Worm (Caenorhabditis elegans) whole organism, L2 larva: ENCODE measurements around the gene srv-1.

Source experiments
- F13H6.1 ChIP-seq: sonication (generic microtip); optimal IDR thresholded peaks from 2 replicates; lab custom pipeline; 2016; ENCODE audit warnings: missing genetic modification characterization, missing compliant biosample characterization
- Y55F3AM.14 ChIP-seq: fragments of 200-800 bp; sonication (Bioruptor generic); optimal IDR thresholded peaks from 2 replicates; lab custom pipeline; 2018; ENCODE audit warnings: mild to moderate bottlenecking, missing genetic modification characterization, missing compliant biosample characterization
- ZK546.5 ChIP-seq: sonication (generic microtip); optimal IDR thresholded peaks from 2 replicates; lab custom pipeline; 2017; ENCODE audit warnings: missing biosample characterization, missing genetic modification characterization
- alr-1 ChIP-seq: fragments of 150-350 bp; optimal IDR thresholded peaks from 2 replicates; lab custom pipeline; 2014; ENCODE audit warnings: missing biosample characterization, missing genetic modification characterization
- aly-2 ChIP-seq: fragments of 150-350 bp; optimal IDR thresholded peaks from 2 replicates; lab custom pipeline; 2014; ENCODE audit warnings: missing biosample characterization, missing genetic modification characterization
- ama-1 ChIP-seq: fragments of 150-350 bp; optimal IDR thresholded peaks from 2 replicates; lab custom pipeline; 2018; ENCODE audit warnings: inconsistent platforms
- blmp-1 ChIP-seq: sonication (generic microtip); optimal IDR thresholded peaks from 2 replicates; lab custom pipeline; 2017; ENCODE audit warnings: missing genetic modification characterization, mild to moderate bottlenecking, missing compliant biosample characterization, antibody characterized with exemption, moderate library complexity; ENCODE audit not compliant: insufficient read depth
- ceh-16 ChIP-seq: fragments of 150-350 bp; optimal IDR thresholded peaks from 2 replicates; lab custom pipeline; 2014; ENCODE audit warnings: missing biosample characterization, missing genetic modification characterization
- ceh-82 ChIP-seq: fragments of 150-350 bp; optimal IDR thresholded peaks from 2 replicates; lab custom pipeline; 2014; ENCODE audit warnings: missing biosample characterization, missing genetic modification characterization
- crh-2 ChIP-seq: sonication (generic microtip); optimal IDR thresholded peaks from 2 replicates; lab custom pipeline; 2017; ENCODE audit warnings: missing biosample characterization, missing genetic modification characterization
- dmd-4 ChIP-seq: sonication (generic microtip); optimal IDR thresholded peaks from 2 replicates; lab custom pipeline; 2017; ENCODE audit warnings: missing biosample characterization, missing genetic modification characterization
- egl-27 ChIP-seq: sonication (generic microtip); optimal IDR thresholded peaks from 3 replicates; lab custom pipeline; 2017; ENCODE audit warnings: missing biosample characterization, missing genetic modification reagents, missing genetic modification characterization
- fos-1 ChIP-seq: fragments of 150-350 bp; optimal IDR thresholded peaks from 2 replicates; lab custom pipeline; 2014; ENCODE audit warnings: missing biosample characterization, missing genetic modification characterization
- gmeb-1 ChIP-seq: fragments of 150-350 bp; optimal IDR thresholded peaks from 2 replicates; lab custom pipeline; 2014; ENCODE audit warnings: missing biosample characterization, missing genetic modification characterization
- lin-11 ChIP-seq: fragments of 150-350 bp; sonication (generic microtip); optimal IDR thresholded peaks from 2 replicates; lab custom pipeline; 2014; ENCODE audit warnings: missing biosample characterization, missing genetic modification characterization, inconsistent platforms, mixed read lengths
- lin-13 ChIP-seq: fragments of 150-350 bp; optimal IDR thresholded peaks from 2 replicates; lab custom pipeline; 2014; ENCODE audit warnings: missing biosample characterization, missing genetic modification reagents, missing genetic modification characterization
- lsy-2 ChIP-seq, 2 experiments: fragments of 150-350 bp in 1 of 2; sonication (generic microtip) in 1 of 2; optimal IDR thresholded peaks; 2 replicates each; lab custom pipeline; 2014 to 2017; ENCODE audit warnings: missing biosample characterization in 2 of 2, missing genetic modification characterization in 2 of 2
- mab-5 ChIP-seq: fragments of 150-350 bp; optimal IDR thresholded peaks from 2 replicates; lab custom pipeline; 2014; ENCODE audit warnings: missing biosample characterization, missing genetic modification characterization
- mbf-1 ChIP-seq: sonication (generic microtip); optimal IDR thresholded peaks from 2 replicates; lab custom pipeline; 2017; ENCODE audit warnings: missing biosample characterization, missing genetic modification characterization
- nhr-10 ChIP-seq: sonication (generic microtip); optimal IDR thresholded peaks from 2 replicates; lab custom pipeline; 2017; ENCODE audit warnings: missing biosample characterization, missing genetic modification characterization
- nhr-11 ChIP-seq: fragments of 150-350 bp; optimal IDR thresholded peaks from 2 replicates; lab custom pipeline; 2014; ENCODE audit warnings: missing biosample characterization, missing genetic modification characterization
- nhr-129 ChIP-seq: fragments of 150-350 bp; optimal IDR thresholded peaks from 2 replicates; lab custom pipeline; 2014; ENCODE audit warnings: missing biosample characterization, missing genetic modification characterization
- nhr-21 ChIP-seq: fragments of 150-350 bp; optimal IDR thresholded peaks from 2 replicates; lab custom pipeline; 2014; ENCODE audit warnings: missing biosample characterization, missing genetic modification characterization
- nhr-23 ChIP-seq: fragments of 150-350 bp; optimal IDR thresholded peaks from 2 replicates; lab custom pipeline; 2014; ENCODE audit warnings: missing biosample characterization, missing genetic modification reagents, missing genetic modification characterization
- nhr-237 ChIP-seq: fragments of 150-350 bp; optimal IDR thresholded peaks from 2 replicates; lab custom pipeline; 2014; ENCODE audit warnings: missing biosample characterization, missing genetic modification characterization
- nhr-25 ChIP-seq: fragments of 150-350 bp; sonication (generic microtip); optimal IDR thresholded peaks from 3 replicates; lab custom pipeline; 2014; ENCODE audit warnings: missing biosample characterization, missing genetic modification characterization
- nhr-6 ChIP-seq: fragments of 150-350 bp; optimal IDR thresholded peaks from 2 replicates; lab custom pipeline; 2014; ENCODE audit warnings: missing biosample characterization, missing genetic modification characterization
- nhr-77 ChIP-seq: fragments of 150-350 bp; optimal IDR thresholded peaks from 2 replicates; lab custom pipeline; 2014; ENCODE audit warnings: missing biosample characterization, missing genetic modification characterization
- peb-1 ChIP-seq: fragments of 150-350 bp; optimal IDR thresholded peaks from 2 replicates; lab custom pipeline; 2014; ENCODE audit warnings: missing biosample characterization, missing genetic modification characterization
- sem-4 ChIP-seq: fragments of 150-350 bp; optimal IDR thresholded peaks from 2 replicates; lab custom pipeline; 2014; ENCODE audit warnings: missing biosample characterization, missing genetic modification reagents, missing genetic modification characterization
- skn-1 ChIP-seq: sonication (generic microtip); optimal IDR thresholded peaks from 2 replicates; lab custom pipeline; 2017; ENCODE audit warnings: missing biosample characterization, missing genetic modification characterization
- sma-3 ChIP-seq: sonication (generic microtip); optimal IDR thresholded peaks from 2 replicates; lab custom pipeline; 2016; ENCODE audit warnings: missing genetic modification reagents, missing genetic modification characterization, missing compliant biosample characterization
- sma-9 ChIP-seq, 2 experiments: fragments of 150-350 bp in 1 of 2; sonication (generic microtip) in 1 of 2; optimal IDR thresholded peaks; 2 replicates each; lab custom pipeline; 2014 to 2016; ENCODE audit warnings: missing genetic modification characterization in 2 of 2, mild to moderate bottlenecking in 1 of 2, missing biosample characterization in 1 of 2, missing compliant biosample characterization in 1 of 2, missing genetic modification reagents in 1 of 2, moderate library complexity in 1 of 2
- snpc-4 ChIP-seq: fragments of 150-350 bp; optimal IDR thresholded peaks from 2 replicates; lab custom pipeline; 2014; ENCODE audit warnings: missing biosample characterization, missing genetic modification characterization
- unc-39 ChIP-seq: fragments of 150-350 bp; optimal IDR thresholded peaks from 2 replicates; lab custom pipeline; 2014; ENCODE audit warnings: missing biosample characterization, missing genetic modification characterization
- unc-55 ChIP-seq: fragments of 150-350 bp; sonication (generic microtip); optimal IDR thresholded peaks from 3 replicates; lab custom pipeline; 2014; ENCODE audit warnings: missing biosample characterization, missing genetic modification reagents, missing genetic modification characterization
- unc-62 ChIP-seq: fragments of 150-350 bp; optimal IDR thresholded peaks from 2 replicates; lab custom pipeline; 2014; ENCODE audit warnings: missing biosample characterization, missing genetic modification reagents, missing genetic modification characterization
- ztf-4 ChIP-seq: fragments of 150-350 bp; optimal IDR thresholded peaks from 2 replicates; lab custom pipeline; 2014; ENCODE audit warnings: missing biosample characterization, missing genetic modification characterization

srv-1 gene

ce11 chrIII:6872534-6873150, 22.5 kb downstream of the srv-1 start, which contains the start of gene K04C2.3:
K04C2.3 (plus strand) TSS chrIII:6873089.
- peak in 1 of 2 experiments; percentile 10 for TF ChIP-seq lsy-2 (tag; optimal IDR thresholded peaks at IDR 0.05; lab: Kevin White, UChicago)
- TF ChIP-seq sma-9 (GFP tag; optimal IDR thresholded peaks at IDR 0.05; lab: Kevin White, UChicago): peak; percentile 70
- TF ChIP-seq sma-9 (tag; optimal IDR thresholded peaks at IDR 0.05; lab: Kevin White, UChicago): no peak
- TF ChIP-seq blmp-1 (tag; lab: Kevin White, UChicago): peak; percentile 46
- TF ChIP-seq mbf-1: no peak
- TF ChIP-seq nhr-25 (tag; lab: Kevin White, UChicago): peak; percentile 7
- no peak for TF ChIP-seq sma-3 (GFP tag; lab: Kevin White, UChicago)
- TF ChIP-seq nhr-6 (tag; lab: Kevin White, UChicago): no peak
- TF ChIP-seq crh-2 (tag; lab: Kevin White, UChicago): peak; percentile 29
- TF ChIP-seq nhr-21: peak; percentile 11
- TF ChIP-seq, all 48 proteins: peak for 6

- TF ChIP-seq nhr-11 (tag; lab: Kevin White, UChicago): no peak
- no peak for TF ChIP-seq snpc-4 (tag; lab: Kevin White, UChicago)
- no peak for TF ChIP-seq nhr-10 (tag; lab: Kevin White, UChicago)
- TF ChIP-seq sem-4: no peak
- no peak for TF ChIP-seq mbf-1
- peak; percentile 24 for TF ChIP-seq ztf-4 (tag; lab: Kevin White, UChicago)
- TF ChIP-seq peb-1 (tag; lab: Kevin White, UChicago): no peak
- no peak for TF ChIP-seq aly-2
- no peak for TF ChIP-seq alr-1 (tag; lab: Kevin White, UChicago)
- no peak for TF ChIP-seq Y55F3AM.14 (GFP tag; lab: Kevin White, UChicago)
- TF ChIP-seq ama-1 (lab: Kevin White, UChicago): peak; percentile 23
- no peak for TF ChIP-seq mab-5 (tag; lab: Kevin White, UChicago)
- TF ChIP-seq lin-11 (tag; lab: Kevin White, UChicago): no peak
- no peak for TF ChIP-seq dmd-4 (tag; lab: Kevin White, UChicago)
- no peak for TF ChIP-seq unc-62 (GFP tag; lab: Kevin White, UChicago)
- no peak for TF ChIP-seq nhr-23 (tag; lab: Kevin White, UChicago)
- TF ChIP-seq skn-1: no peak
- peak; percentile 38 for TF ChIP-seq F13H6.1 (tag; lab: Kevin White, UChicago)
- TF ChIP-seq lsy-2 (tag; optimal IDR thresholded peaks at IDR 0.05; lab: Kevin White, UChicago): peak in 1 of 2 experiments; percentile 59
- TF ChIP-seq nhr-21: no peak
- no peak for TF ChIP-seq gmeb-1 (tag; lab: Kevin White, UChicago)
- no peak for TF ChIP-seq crh-2 (tag; lab: Kevin White, UChicago)
- no peak for TF ChIP-seq ZK546.5 (tag; lab: Kevin White, UChicago)
- TF ChIP-seq egl-27: no peak
- no peak for TF ChIP-seq sma-3 (GFP tag; lab: Kevin White, UChicago)
- TF ChIP-seq unc-55: no peak
- peak; percentile 36 for TF ChIP-seq nhr-129 (tag; lab: Kevin White, UChicago)
- peak; percentile 2 for TF ChIP-seq nhr-6 (tag; lab: Kevin White, UChicago)
- no peak for TF ChIP-seq fos-1 (tag; lab: Kevin White, UChicago)
- TF ChIP-seq ceh-16: no peak
- no peak for TF ChIP-seq nhr-77 (tag; lab: Kevin White, UChicago)
- TF ChIP-seq nhr-25 (tag; lab: Kevin White, UChicago): no peak
- TF ChIP-seq lin-13 (GFP tag; lab: Kevin White, UChicago): peak; percentile 68
- TF ChIP-seq ceh-82: no peak
- TF ChIP-seq sma-9 (GFP tag; optimal IDR thresholded peaks at IDR 0.05; lab: Kevin White, UChicago): peak; percentile 47
- TF ChIP-seq sma-9 (tag; optimal IDR thresholded peaks at IDR 0.05; lab: Kevin White, UChicago): no peak
- no peak for TF ChIP-seq nhr-237 (tag; lab: Kevin White, UChicago)
- TF ChIP-seq unc-39: no peak
Measured at ce11 chrIII:6873724-6874123, 23.5 kb downstream of the srv-1 start.

ce11 chrIII:6880797-6881196, 30.6 kb downstream of the srv-1 start, which contains the start of gene K04C2.7:
K04C2.7 (plus strand) TSS chrIII:6881097.
- peak in 1 of 2 experiments; percentile 4 for TF ChIP-seq lsy-2 (tag; optimal IDR thresholded peaks at IDR 0.05; lab: Kevin White, UChicago)
- no peak for TF ChIP-seq sem-4
- peak; percentile 5 for TF ChIP-seq nhr-21
